Worm (Caenorhabditis elegans): ENCODE measurements around the gene jmjd-3.3.
A peak's percentile ranks its signal among the peaks of the same experiment; 100 is the strongest.

jmjd-3.3 gene

DNA sequence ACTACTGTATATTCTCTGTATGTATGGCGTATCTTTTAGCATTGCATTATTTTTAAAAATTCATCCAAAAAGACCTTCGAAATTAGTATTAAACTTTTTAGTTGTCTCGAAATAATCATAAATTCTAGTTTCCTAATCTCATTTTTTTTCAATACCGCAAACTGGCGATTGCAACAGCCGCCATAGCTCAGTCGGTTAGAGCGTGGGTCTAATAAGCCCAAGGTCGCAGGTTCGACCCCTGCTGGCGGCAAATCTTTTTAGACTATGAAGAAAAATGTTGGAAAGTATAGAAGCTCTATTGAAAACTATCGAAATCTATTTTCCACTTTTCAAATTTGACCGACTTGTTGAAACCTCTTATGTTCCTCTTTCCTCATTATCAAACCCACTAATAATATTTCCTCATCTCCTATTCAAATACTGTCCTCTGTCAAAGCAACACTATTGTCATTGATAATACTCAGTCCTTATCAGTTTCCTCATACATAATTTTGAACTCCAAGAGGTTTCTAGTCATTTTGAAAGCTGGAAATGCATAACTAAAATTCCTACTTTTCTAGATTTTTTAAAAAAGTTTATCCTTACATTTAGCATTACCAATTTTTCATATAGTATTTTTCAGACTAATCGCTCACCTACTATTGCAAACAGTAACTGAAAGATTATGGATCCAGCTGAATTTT, at the start of gene jmjd-3.3:
jmjd-3.3 (plus strand) TSS at position 633 of the 683 bp plus-strand sequence.
- no peak for TF ChIP-seq sea-1 (GFP tag; conservative IDR thresholded peaks at IDR 0.05)
- TF ChIP-seq flt-1 (GFP tag; IDR thresholded peaks at IDR 0.05) = no peak
- no peak for TF ChIP-seq hmbx-1 (tag; optimal IDR thresholded peaks at IDR 0.05)
- TF ChIP-seq tbx-11 (GFP tag; IDR thresholded peaks at IDR 0.05) = no peak
- TF ChIP-seq F13C5.2 (tag; optimal IDR thresholded peaks at IDR 0.05) = no peak
- no peak for TF ChIP-seq hnd-1 (tag; optimal IDR thresholded peaks at IDR 0.05)
- no peak for TF ChIP-seq B0310.2 (tag; optimal IDR thresholded peaks at IDR 0.05)

DNA sequence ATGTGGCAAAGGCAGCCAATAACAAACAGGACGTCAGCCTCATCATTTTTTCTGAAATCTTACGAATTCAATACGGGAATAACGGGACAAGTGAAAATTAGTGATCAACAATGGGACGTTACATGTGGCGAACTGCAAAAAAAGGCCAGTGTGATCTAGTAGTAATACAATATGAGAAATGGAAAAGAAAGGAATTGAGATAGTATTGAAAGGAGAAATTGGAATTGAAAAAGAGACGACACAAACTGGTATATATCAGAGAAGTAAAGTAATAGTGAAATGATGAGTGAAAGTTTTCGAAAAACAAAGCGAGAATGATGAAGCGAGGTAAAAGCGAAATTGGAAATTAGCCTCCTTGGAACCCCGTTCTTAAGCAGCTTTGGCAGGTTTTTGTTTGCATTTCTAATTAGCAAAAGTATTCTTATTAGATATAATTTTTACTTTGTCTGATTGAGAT, 48.7 kb upstream of the jmjd-3.3 start, which contains the start of gene C49F8.3:
C49F8.3 (minus strand) TSS at position 51 of the 457 bp plus-strand sequence.
- no peak for TF ChIP-seq scrt-1 (GFP tag; IDR thresholded peaks at IDR 0.05)
- TF ChIP-seq flt-1 (GFP tag; IDR thresholded peaks at IDR 0.05) = no peak
- TF ChIP-seq sea-1 (GFP tag; conservative IDR thresholded peaks at IDR 0.05) = no peak
- no peak for TF ChIP-seq F13C5.2 (tag; optimal IDR thresholded peaks at IDR 0.05)
- TF ChIP-seq hnd-1 (tag; optimal IDR thresholded peaks at IDR 0.05) = no peak
- TF ChIP-seq hmg-4 (GFP tag; optimal IDR thresholded peaks at IDR 0.05) = no peak
- TF ChIP-seq B0310.2 (tag; optimal IDR thresholded peaks at IDR 0.05) = no peak
- TF ChIP-seq ama-1 (optimal IDR thresholded peaks at IDR 0.05) = no peak
- TF ChIP-seq pes-1 (GFP tag; IDR thresholded peaks at IDR 0.05) = no peak
- TF ChIP-seq hmbx-1 (tag; optimal IDR thresholded peaks at IDR 0.05) = no peak
- no peak for TF ChIP-seq ets-7 (tag; optimal IDR thresholded peaks at IDR 0.05)
- TF ChIP-seq tra-4 (tag; optimal IDR thresholded peaks at IDR 0.05) = no peak
- TF ChIP-seq ceh-13 (GFP tag; optimal IDR thresholded peaks at IDR 0.05) = no peak
- no peak for TF ChIP-seq ceh-36 (tag; optimal IDR thresholded peaks at IDR 0.05)

DNA sequence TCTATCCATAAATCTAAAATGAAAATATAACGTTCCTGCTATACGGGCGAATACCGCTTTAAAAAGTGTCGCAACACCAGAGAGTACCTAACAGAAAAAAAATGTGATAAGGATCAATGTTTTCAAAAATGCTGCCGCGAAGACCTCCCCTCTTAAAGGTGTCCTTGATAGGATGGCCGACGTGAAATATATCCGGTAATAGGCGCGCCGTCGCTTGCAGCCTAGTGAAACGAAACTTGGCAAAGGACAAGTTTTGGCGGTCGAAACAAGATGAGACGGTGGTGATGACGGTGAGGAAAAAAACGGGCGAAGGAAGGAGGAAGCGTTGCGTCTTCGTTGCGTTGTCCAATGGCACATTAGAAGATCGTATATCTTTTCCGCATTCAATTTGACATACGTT, 47.4 kb upstream of the jmjd-3.3 start:
- TF ChIP-seq tra-4 (tag; optimal IDR thresholded peaks at IDR 0.05) (no peak), hnd-1 (tag; optimal IDR thresholded peaks at IDR 0.05) (no peak), F13C5.2 (tag; optimal IDR thresholded peaks at IDR 0.05) (no peak), aly-1 (tag; optimal IDR thresholded peaks at IDR 0.05) (no peak), ceh-36 (tag; optimal IDR thresholded peaks at IDR 0.05) (no peak), ceh-13 (GFP tag; optimal IDR thresholded peaks at IDR 0.05) (no peak), ama-1 (optimal IDR thresholded peaks at IDR 0.05) (no peak), tbx-37 (GFP tag; conservative IDR thresholded peaks at IDR 0.05) (no peak)

DNA sequence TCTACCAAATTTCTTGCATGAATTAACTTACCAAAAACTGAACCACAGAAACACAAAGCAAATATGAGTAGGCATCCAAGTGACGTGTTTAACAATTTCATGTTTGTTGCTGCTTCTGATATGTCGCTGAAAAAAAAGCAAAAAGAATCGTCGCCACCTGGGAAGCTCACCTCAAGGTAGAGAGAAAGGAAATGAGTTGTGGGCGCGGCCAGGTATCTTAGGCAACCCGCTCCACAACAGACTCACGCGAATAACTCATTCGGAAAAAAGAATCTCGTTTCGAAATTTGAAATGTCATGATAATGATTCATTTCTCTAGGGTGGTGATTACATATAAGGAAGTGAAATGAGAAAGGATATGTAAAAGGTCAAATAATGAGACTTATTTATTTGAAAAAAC, 41.3 kb upstream of the jmjd-3.3 start, which contains the start of gene irld-2:
irld-2 (minus strand) TSS at position 101 of the 400 bp plus-strand sequence.
- no peak for TF ChIP-seq scrt-1 (GFP tag; IDR thresholded peaks at IDR 0.05)
- no peak for TF ChIP-seq hmbx-1 (tag; optimal IDR thresholded peaks at IDR 0.05)
- no peak for TF ChIP-seq B0310.2 (tag; optimal IDR thresholded peaks at IDR 0.05)
- no peak for TF ChIP-seq F13C5.2 (tag; optimal IDR thresholded peaks at IDR 0.05)
- TF ChIP-seq aly-1 (tag; optimal IDR thresholded peaks at IDR 0.05) = no peak
- TF ChIP-seq pes-1 (GFP tag; IDR thresholded peaks at IDR 0.05) = no peak
- TF ChIP-seq tbx-11 (GFP tag; IDR thresholded peaks at IDR 0.05) = no peak
- TF ChIP-seq hmg-4 (GFP tag; optimal IDR thresholded peaks at IDR 0.05) = no peak
- no peak for TF ChIP-seq ceh-36 (tag; optimal IDR thresholded peaks at IDR 0.05)
- TF ChIP-seq sea-1 (GFP tag; conservative IDR thresholded peaks at IDR 0.05) = no peak
- TF ChIP-seq flt-1 (GFP tag; IDR thresholded peaks at IDR 0.05) = no peak
- TF ChIP-seq tbx-37 (GFP tag; conservative IDR thresholded peaks at IDR 0.05) = no peak
- TF ChIP-seq hnd-1 (tag; optimal IDR thresholded peaks at IDR 0.05) = no peak
- TF ChIP-seq ama-1 (optimal IDR thresholded peaks at IDR 0.05) = no peak
- TF ChIP-seq ceh-13 (GFP tag; optimal IDR thresholded peaks at IDR 0.05) = no peak
- no peak for TF ChIP-seq ets-7 (tag; optimal IDR thresholded peaks at IDR 0.05)
- no peak for TF ChIP-seq tra-4 (tag; optimal IDR thresholded peaks at IDR 0.05)

DNA sequence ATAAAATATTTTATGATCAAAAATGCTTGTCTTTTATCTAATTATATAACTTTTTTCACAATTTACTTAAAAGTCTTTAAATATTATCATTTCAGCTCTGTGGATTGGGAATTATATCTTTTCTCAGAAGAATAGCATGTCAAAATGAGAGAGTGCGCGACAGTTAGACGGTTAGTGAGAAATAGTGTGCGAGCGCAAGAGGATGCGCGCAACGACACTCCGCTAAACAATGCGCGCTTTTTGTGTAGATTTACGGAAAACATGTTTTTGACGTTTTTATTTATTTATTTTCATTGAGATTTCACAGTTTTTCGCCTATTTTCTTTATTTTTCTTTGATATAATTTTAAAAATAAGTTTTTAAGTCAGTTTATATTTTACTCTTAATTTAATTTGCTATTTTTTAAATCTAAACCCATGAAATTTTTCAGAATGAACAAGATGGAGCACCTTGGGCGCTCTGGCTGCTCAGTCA, 39.6 kb upstream of the jmjd-3.3 start, which contains the start of gene F02C12.3:
F02C12.3 (plus strand) TSS at position 424 of the 474 bp plus-strand sequence.
- TF ChIP-seq F13C5.2 (tag; optimal IDR thresholded peaks at IDR 0.05) (peak; percentile 6), hmbx-1 (tag; optimal IDR thresholded peaks at IDR 0.05) (no peak)

DNA sequence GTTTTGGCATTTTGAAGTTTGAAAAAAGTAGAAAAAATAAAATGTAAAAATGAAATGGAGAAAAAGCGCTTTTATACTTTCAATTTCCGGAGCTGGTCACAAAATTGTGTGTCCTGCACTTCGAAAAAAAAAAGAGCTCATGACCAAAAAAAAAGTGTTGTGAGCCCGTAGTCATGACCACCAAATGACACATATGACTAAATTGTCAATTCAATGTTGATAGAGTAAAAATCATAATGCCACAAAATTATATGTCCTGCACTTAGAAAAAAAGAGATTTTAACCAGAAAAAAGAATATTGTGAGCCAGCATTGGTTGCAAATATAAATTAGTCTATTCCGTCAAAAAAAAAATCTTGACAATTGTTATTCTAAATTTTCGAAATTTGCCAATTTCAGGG, 37.0 kb upstream of the jmjd-3.3 start, which contains the start of gene F02C12.2:
F02C12.2 (minus strand) TSS at position 101 of the 400 bp plus-strand sequence.
- TF ChIP-seq scrt-1 (GFP tag; IDR thresholded peaks at IDR 0.05) = no peak
- no peak for TF ChIP-seq pes-1 (GFP tag; IDR thresholded peaks at IDR 0.05)
- no peak for TF ChIP-seq ceh-13 (GFP tag; optimal IDR thresholded peaks at IDR 0.05)
- TF ChIP-seq F13C5.2 (tag; optimal IDR thresholded peaks at IDR 0.05) = no peak
- TF ChIP-seq B0310.2 (tag; optimal IDR thresholded peaks at IDR 0.05) = no peak
- TF ChIP-seq hmg-4 (GFP tag; optimal IDR thresholded peaks at IDR 0.05) = no peak
- TF ChIP-seq tra-4 (tag; optimal IDR thresholded peaks at IDR 0.05) = no peak
- no peak for TF ChIP-seq ama-1 (optimal IDR thresholded peaks at IDR 0.05)
- no peak for TF ChIP-seq ceh-36 (tag; optimal IDR thresholded peaks at IDR 0.05)
- TF ChIP-seq flt-1 (GFP tag; IDR thresholded peaks at IDR 0.05) = no peak
- no peak for TF ChIP-seq ets-7 (tag; optimal IDR thresholded peaks at IDR 0.05)
- TF ChIP-seq sea-1 (GFP tag; conservative IDR thresholded peaks at IDR 0.05) = no peak
- TF ChIP-seq hmbx-1 (tag; optimal IDR thresholded peaks at IDR 0.05) = no peak
- no peak for TF ChIP-seq hnd-1 (tag; optimal IDR thresholded peaks at IDR 0.05)
- TF ChIP-seq aly-1 (tag; optimal IDR thresholded peaks at IDR 0.05) = no peak
- no peak for TF ChIP-seq tbx-37 (GFP tag; conservative IDR thresholded peaks at IDR 0.05)
- no peak for TF ChIP-seq tbx-11 (GFP tag; IDR thresholded peaks at IDR 0.05)

DNA sequence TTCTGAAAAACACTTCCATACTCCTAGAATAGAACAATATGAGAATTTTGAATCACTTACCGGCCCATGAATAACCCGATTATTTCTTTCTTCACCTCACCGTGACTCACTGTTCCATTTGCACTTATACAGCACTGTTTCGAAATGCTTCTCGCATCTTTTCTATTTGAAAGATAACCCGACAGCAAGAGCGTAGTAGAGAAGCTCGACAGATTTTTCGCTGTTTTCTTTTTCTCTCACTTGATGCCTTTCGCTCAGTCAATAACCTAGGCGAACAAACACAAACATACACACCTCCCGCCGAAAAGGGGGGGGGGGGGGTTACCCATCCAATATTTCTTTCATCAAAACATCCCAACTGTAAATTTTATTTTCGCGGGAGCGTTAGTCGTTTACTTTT, 34.9 kb upstream of the jmjd-3.3 start:
- TF ChIP-seq sea-1 (GFP tag; conservative IDR thresholded peaks at IDR 0.05) (no peak), ama-1 (optimal IDR thresholded peaks at IDR 0.05) (no peak), aly-1 (tag; optimal IDR thresholded peaks at IDR 0.05) (no peak), tra-4 (tag; optimal IDR thresholded peaks at IDR 0.05) (no peak), hnd-1 (tag; optimal IDR thresholded peaks at IDR 0.05) (no peak), ceh-13 (GFP tag; optimal IDR thresholded peaks at IDR 0.05) (no peak), hmbx-1 (tag; optimal IDR thresholded peaks at IDR 0.05) (no peak), flt-1 (GFP tag; IDR thresholded peaks at IDR 0.05) (no peak), tbx-11 (GFP tag; IDR thresholded peaks at IDR 0.05) (no peak), B0310.2 (tag; optimal IDR thresholded peaks at IDR 0.05) (no peak), ets-7 (tag; optimal IDR thresholded peaks at IDR 0.05) (no peak), pes-1 (GFP tag; IDR thresholded peaks at IDR 0.05) (no peak), F13C5.2 (tag; optimal IDR thresholded peaks at IDR 0.05) (no peak), tbx-37 (GFP tag; conservative IDR thresholded peaks at IDR 0.05) (no peak), hmg-4 (GFP tag; optimal IDR thresholded peaks at IDR 0.05) (no peak), scrt-1 (GFP tag; IDR thresholded peaks at IDR 0.05) (no peak), ceh-36 (tag; optimal IDR thresholded peaks at IDR 0.05) (no peak)

Data from whole organism, early embryonic.